Worm (Caenorhabditis elegans) whole organism, young adult: ENCODE measurements around the gene tex-2.

Experiments
- B0261.1 ChIP-seq: sonication (generic microtip); optimal IDR thresholded peaks from 2 replicates; lab custom pipeline; 2016; ENCODE audit warnings: mild to moderate bottlenecking, missing genetic modification characterization, moderate library complexity, missing compliant biosample characterization
- Y53G8AR.9 ChIP-seq: fragments of 200-800 bp; sonication (Bioruptor generic); conservative IDR thresholded peaks from 2 replicates; pipeline ENCODE4 v1.3.6; 2022; ENCODE audit warnings: missing genetic modification reagents, missing genetic modification characterization, missing compliant biosample characterization
- Y95B8A.8 ChIP-seq: fragments of 200-800 bp; sonication (Bioruptor generic); IDR thresholded peaks from 2 replicates; pipeline ENCODE4 v1.3.6; 2022; ENCODE audit warnings: missing genetic modification reagents, missing genetic modification characterization, missing compliant biosample characterization
- ZK185.1 ChIP-seq: sonication (generic microtip); optimal IDR thresholded peaks from 2 replicates; lab custom pipeline; 2016; ENCODE audit warnings: mild to moderate bottlenecking, missing genetic modification characterization, missing compliant biosample characterization; ENCODE audit not compliant: poor library complexity, severe bottlenecking
- atf-7 ChIP-seq: sonication (generic microtip); optimal IDR thresholded peaks from 2 replicates; lab custom pipeline; 2017; ENCODE audit warnings: mild to moderate bottlenecking, missing genetic modification characterization, missing compliant biosample characterization
- attf-3 ChIP-seq: fragments of 200-800 bp; sonication (Bioruptor generic); conservative IDR thresholded peaks from 2 replicates; pipeline ENCODE4 v1.3.6; 2022; ENCODE audit warnings: missing genetic modification reagents, missing genetic modification characterization, missing compliant biosample characterization
- cebp-1 ChIP-seq, 2 experiments: fragments of 200-800 bp in 1 of 2; sonication (Bioruptor generic) in 1 of 2; sonication (generic microtip) in 1 of 2; IDR thresholded peaks in 1 of 2; optimal IDR thresholded peaks in 1 of 2; 2 replicates each; pipeline versions ENCODE4 v1.3.6 to Lab custom; 2017 to 2022; ENCODE audit warnings: missing compliant biosample characterization in 2 of 2, missing genetic modification characterization in 2 of 2, mild to moderate bottlenecking in 1 of 2, missing genetic modification reagents in 1 of 2, moderate library complexity in 1 of 2
- dox-1 ChIP-seq: fragments of 200-800 bp; sonication (Bioruptor generic); IDR thresholded peaks from 2 replicates; pipeline ENCODE4 v1.3.6; 2022; ENCODE audit warnings: missing genetic modification reagents, missing genetic modification characterization, missing compliant biosample characterization
- egrh-3 ChIP-seq: fragments of 200-800 bp; sonication (Bioruptor generic); IDR thresholded peaks from 2 replicates; pipeline ENCODE4 v1.3.6; 2022; ENCODE audit warnings: missing genetic modification reagents, missing genetic modification characterization, missing compliant biosample characterization
- hlh-12 ChIP-seq: sonication (generic microtip); optimal IDR thresholded peaks from 2 replicates; lab custom pipeline; 2016; ENCODE audit warnings: missing genetic modification characterization, missing compliant biosample characterization
- hmg-1.2 ChIP-seq: fragments of 200-800 bp; sonication (Bioruptor generic); IDR thresholded peaks from 2 replicates; pipeline ENCODE4 v1.3.6; 2022; ENCODE audit warnings: missing genetic modification reagents, missing genetic modification characterization, missing compliant biosample characterization
- hsf-1 ChIP-seq: fragments of 200-800 bp; sonication (Bioruptor generic); IDR thresholded peaks from 2 replicates; pipeline ENCODE4 v1.3.6; 2022; ENCODE audit warnings: missing genetic modification reagents, missing genetic modification characterization, missing compliant biosample characterization
- let-607 ChIP-seq, 2 experiments: fragments of 200-800 bp in 1 of 2; sonication (Bioruptor generic) in 1 of 2; sonication (generic microtip) in 1 of 2; optimal IDR thresholded peaks; 2 replicates each; lab custom pipeline; 2016 to 2018; ENCODE audit warnings: mild to moderate bottlenecking in 2 of 2, missing compliant biosample characterization in 2 of 2, missing genetic modification characterization in 2 of 2, moderate library complexity in 2 of 2, missing genotype in 1 of 2
- lin-26 ChIP-seq: fragments of 200-800 bp; sonication (Bioruptor generic); IDR thresholded peaks from 2 replicates; pipeline ENCODE4 v1.3.6; 2022; ENCODE audit warnings: missing genetic modification reagents, missing genetic modification characterization, missing compliant biosample characterization
- lin-40 ChIP-seq: sonication (generic microtip); optimal IDR thresholded peaks from 2 replicates; lab custom pipeline; 2016; ENCODE audit warnings: missing genetic modification characterization, mild to moderate bottlenecking, missing compliant biosample characterization, missing genotype, missing genetic modification reagents
- lin-54 ChIP-seq: fragments of 200-800 bp; sonication (Bioruptor generic); optimal IDR thresholded peaks from 2 replicates; lab custom pipeline; 2018; ENCODE audit warnings: mild to moderate bottlenecking, missing genetic modification characterization, missing compliant biosample characterization
- madf-6 ChIP-seq: fragments of 200-800 bp; sonication (Bioruptor generic); IDR thresholded peaks from 2 replicates; pipeline ENCODE4 v1.3.6; 2022; ENCODE audit warnings: missing genetic modification reagents, missing genetic modification characterization, missing compliant biosample characterization
- mes-4 ChIP-seq: sonication (generic microtip); optimal IDR thresholded peaks from 2 replicates; lab custom pipeline; 2016; ENCODE audit warnings: missing genotype, missing genetic modification characterization, missing compliant biosample characterization
- nfya-2 ChIP-seq: fragments of 200-800 bp; sonication (Bioruptor generic); IDR thresholded peaks from 2 replicates; pipeline ENCODE4 v1.3.6; 2022; ENCODE audit warnings: missing genetic modification reagents, missing genetic modification characterization, missing compliant biosample characterization
- nhr-27 ChIP-seq: fragments of 200-800 bp; sonication (Bioruptor generic); optimal IDR thresholded peaks from 2 replicates; lab custom pipeline; 2018; ENCODE audit warnings: mild to moderate bottlenecking, missing genetic modification characterization, moderate library complexity, missing compliant biosample characterization
- nhr-80 ChIP-seq: sonication (generic microtip); optimal IDR thresholded peaks from 2 replicates; lab custom pipeline; 2016; ENCODE audit warnings: missing genetic modification characterization, missing compliant biosample characterization
- rcor-1 ChIP-seq: fragments of 200-800 bp; sonication (Bioruptor generic); IDR thresholded peaks from 2 replicates; pipeline ENCODE4 v1.3.6; 2022; ENCODE audit warnings: missing genetic modification reagents, missing genetic modification characterization, missing compliant biosample characterization
- repo-1 ChIP-seq: sonication (generic microtip); optimal IDR thresholded peaks from 2 replicates; lab custom pipeline; 2017; ENCODE audit warnings: mild to moderate bottlenecking, missing genetic modification characterization, missing compliant biosample characterization
- sea-2 ChIP-seq: fragments of 200-800 bp; sonication (Bioruptor generic); IDR thresholded peaks from 2 replicates; pipeline ENCODE4 v1.3.6; 2022; ENCODE audit warnings: missing genetic modification characterization, missing compliant biosample characterization
- sptf-2 ChIP-seq: fragments of 200-800 bp; sonication (Bioruptor generic); optimal IDR thresholded peaks from 2 replicates; lab custom pipeline; 2018; ENCODE audit warnings: mild to moderate bottlenecking, missing genetic modification characterization, missing compliant biosample characterization
- tlf-1 ChIP-seq: fragments of 200-800 bp; sonication (Bioruptor generic); optimal IDR thresholded peaks from 2 replicates; lab custom pipeline; 2018; ENCODE audit warnings: mild to moderate bottlenecking, missing genetic modification characterization, missing compliant biosample characterization
- ztf-18 ChIP-seq: sonication (generic microtip); optimal IDR thresholded peaks from 2 replicates; lab custom pipeline; 2016; ENCODE audit warnings: missing genotype, mild to moderate bottlenecking, missing genetic modification characterization, missing compliant biosample characterization
- ztf-22 ChIP-seq: fragments of 200-800 bp; sonication (Bioruptor generic); optimal IDR thresholded peaks from 2 replicates; lab custom pipeline; 2018; ENCODE audit warnings: mild to moderate bottlenecking, missing genetic modification characterization, moderate library complexity, missing compliant biosample characterization
- ztf-26 ChIP-seq: sonication (generic microtip); optimal IDR thresholded peaks from 2 replicates; lab custom pipeline; 2017; ENCODE audit warnings: missing genetic modification characterization, missing compliant biosample characterization

tex-2 gene

DNA sequence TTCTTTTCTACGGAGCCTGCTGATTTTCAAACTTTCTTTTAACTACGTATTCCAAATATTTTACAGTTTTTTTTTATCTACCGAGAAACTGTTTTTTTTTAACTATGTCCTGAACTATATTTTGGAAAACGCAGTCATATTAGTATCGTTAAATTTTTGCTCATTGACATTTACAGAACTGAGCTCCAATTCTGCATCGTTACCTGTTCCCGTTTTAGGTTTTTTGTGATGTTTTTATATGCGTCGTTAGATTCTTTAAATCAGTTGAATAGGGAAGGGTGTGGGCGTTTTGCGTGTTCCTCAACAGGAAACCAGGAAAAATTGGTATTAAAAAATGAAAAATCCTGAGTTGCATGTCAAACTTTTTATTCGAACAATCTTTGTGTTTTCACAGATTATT lies 19.4 kb upstream of the tex-2 start:
- TF ChIP-seq ztf-22 = no peak
- TF ChIP-seq hsf-1 = no peak
- no peak for TF ChIP-seq mes-4
- TF ChIP-seq Y53G8AR.9 (GFP tag; lab: Robert Waterston, UW) = 0 out of 2 replicates have a peak, but pooled peaks have one; percentile 47
- TF ChIP-seq cebp-1 (GFP tag; IDR thresholded peaks at IDR 0.05; lab: Robert Waterston, UW) = no peak
- peak; percentile 4 for TF ChIP-seq cebp-1 (tag; optimal IDR thresholded peaks at IDR 0.05; lab: Kevin White, UChicago)
- peak; percentile 25 for TF ChIP-seq ztf-26 (tag; lab: Kevin White, UChicago)
- no peak for TF ChIP-seq egrh-3 (GFP tag; lab: Robert Waterston, UW)
- TF ChIP-seq let-607 (tag; optimal IDR thresholded peaks at IDR 0.05; lab: Kevin White, UChicago) = no peak
- peak; percentile 25 for TF ChIP-seq atf-7 (tag; lab: Kevin White, UChicago)
- peak; percentile 55 for TF ChIP-seq repo-1

DNA sequence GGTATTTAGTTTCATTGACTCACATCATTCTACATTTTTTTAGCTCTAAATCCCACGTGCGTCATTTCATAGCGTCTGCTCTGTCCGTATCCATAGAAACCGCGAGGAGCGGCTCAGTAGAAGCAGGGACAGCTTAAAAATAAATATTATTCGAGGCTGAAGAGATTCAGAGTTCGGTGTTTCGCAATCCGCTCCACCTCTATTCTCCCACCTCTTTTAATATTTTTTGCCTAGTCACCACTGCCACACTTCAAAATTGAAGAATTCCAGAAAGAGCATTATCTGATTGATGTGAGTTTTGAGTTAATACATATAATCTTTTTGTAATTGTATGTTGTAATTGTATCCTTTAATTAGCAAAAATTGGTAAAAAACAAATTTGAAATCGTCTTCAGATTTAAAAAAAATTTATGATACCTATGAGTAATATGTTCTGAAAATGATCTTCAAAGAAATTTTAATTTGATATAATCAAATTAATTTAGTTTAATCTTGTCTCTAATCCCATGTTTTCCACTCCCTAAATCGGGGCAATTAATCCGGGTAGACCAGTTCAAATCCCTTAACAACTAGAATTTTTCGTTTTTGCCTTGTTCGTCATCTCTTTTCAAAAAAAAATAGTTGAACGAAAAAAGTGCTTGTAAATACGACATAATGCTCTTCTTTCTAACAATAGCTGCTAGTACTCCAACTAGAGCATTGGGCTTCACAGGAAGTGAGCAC lies 16.2 kb upstream of the tex-2 start:
- TF ChIP-seq Y95B8A.8 (no peak), rcor-1 (no peak), cebp-1 (GFP tag; IDR thresholded peaks at IDR 0.05; lab: Robert Waterston, UW) (0 out of 2 replicates have a peak, but pooled peaks have one; percentile 26), cebp-1 (tag; optimal IDR thresholded peaks at IDR 0.05; lab: Kevin White, UChicago) (peak; percentile 78)

DNA sequence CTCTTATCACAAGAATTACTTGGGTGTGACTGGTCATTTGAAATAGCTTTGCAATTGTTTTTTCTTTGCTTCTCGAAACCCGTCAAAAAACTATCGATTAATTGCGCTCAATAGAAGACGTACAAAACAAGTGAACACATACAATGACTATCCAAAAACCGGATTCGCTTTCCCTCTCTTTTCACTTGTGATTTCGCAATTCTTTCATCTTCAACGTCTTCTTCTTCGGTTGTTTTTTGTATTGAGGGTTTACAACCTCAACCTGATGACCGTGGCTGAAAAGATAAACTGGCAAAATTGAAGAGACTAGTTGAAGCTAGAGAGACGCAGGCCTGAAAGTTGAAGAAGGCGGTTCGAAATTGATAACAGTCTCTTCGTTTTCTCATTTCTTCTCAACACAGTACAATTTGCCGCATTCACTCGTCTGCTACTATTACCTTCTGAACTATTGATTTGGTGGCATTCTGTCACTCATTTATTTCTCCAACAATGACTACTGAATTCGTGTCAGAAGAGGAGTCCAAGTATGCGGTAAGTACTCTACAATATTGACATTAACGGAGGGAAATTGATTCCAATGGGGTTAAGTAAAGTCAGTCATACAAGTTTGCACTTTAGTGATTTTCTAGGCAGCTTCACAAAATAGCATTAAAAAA lies 12.7 kb upstream of the tex-2 start:
- TF ChIP-seq sea-2 (GFP tag; lab: Robert Waterston, UW) (no peak), nhr-80 (tag; lab: Kevin White, UChicago) (peak; percentile 43), lin-40 (tag; lab: Kevin White, UChicago) (peak; percentile 64), cebp-1 (GFP tag; IDR thresholded peaks at IDR 0.05; lab: Robert Waterston, UW) (peak; percentile 76; the same call in 1 of the 2 replicates), cebp-1 (tag; optimal IDR thresholded peaks at IDR 0.05; lab: Kevin White, UChicago) (peak; percentile 94), hmg-1.2 (GFP tag; lab: Robert Waterston, UW) (peak; percentile 16; the same call in 1 of the 2 replicates), dox-1 (GFP tag; lab: Robert Waterston, UW) (0 out of 2 replicates have a peak, but pooled peaks have one; percentile 27)

DNA sequence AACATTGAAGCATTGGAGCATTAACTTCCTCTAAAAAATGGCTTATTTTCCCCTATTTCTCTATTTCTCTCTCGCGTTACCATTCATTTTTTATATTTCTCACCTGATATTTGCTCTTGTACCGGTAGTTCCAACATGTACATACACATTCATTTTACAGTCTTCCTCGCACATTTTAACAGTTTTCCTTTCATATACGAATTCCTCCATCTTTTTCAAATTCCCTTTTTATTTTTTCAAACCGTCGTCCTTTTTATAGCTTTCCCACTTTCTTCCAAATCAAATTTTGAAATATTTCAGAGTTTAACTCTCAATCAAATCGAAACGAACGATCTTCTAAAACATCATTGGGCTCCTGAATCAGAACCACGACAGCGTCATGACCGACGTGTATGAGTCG lies 10.8 kb upstream of the tex-2 start, which contains the start of gene rfip-1:
Gene rfip-1, plus strand, starts transcription at position 301 of the 400 bp plus-strand sequence.
- TF ChIP-seq ZK185.1 = no peak
- TF ChIP-seq attf-3 (GFP tag; lab: Robert Waterston, UW) = no peak
- no peak for TF ChIP-seq sptf-2 (GFP tag; lab: Kevin White, UChicago)
- no peak for TF ChIP-seq nfya-2 (GFP tag; lab: Robert Waterston, UW)
- no peak for TF ChIP-seq nhr-27 (tag; lab: Kevin White, UChicago)
- no peak for TF ChIP-seq B0261.1
- no peak for TF ChIP-seq tlf-1 (GFP tag; lab: Kevin White, UChicago)
- no peak for TF ChIP-seq nhr-80 (tag; lab: Kevin White, UChicago)
- TF ChIP-seq madf-6 (GFP tag; lab: Robert Waterston, UW) = no peak
- no peak for TF ChIP-seq ztf-18 (tag; lab: Kevin White, UChicago)
- TF ChIP-seq hlh-12 (tag; lab: Kevin White, UChicago) = no peak

DNA sequence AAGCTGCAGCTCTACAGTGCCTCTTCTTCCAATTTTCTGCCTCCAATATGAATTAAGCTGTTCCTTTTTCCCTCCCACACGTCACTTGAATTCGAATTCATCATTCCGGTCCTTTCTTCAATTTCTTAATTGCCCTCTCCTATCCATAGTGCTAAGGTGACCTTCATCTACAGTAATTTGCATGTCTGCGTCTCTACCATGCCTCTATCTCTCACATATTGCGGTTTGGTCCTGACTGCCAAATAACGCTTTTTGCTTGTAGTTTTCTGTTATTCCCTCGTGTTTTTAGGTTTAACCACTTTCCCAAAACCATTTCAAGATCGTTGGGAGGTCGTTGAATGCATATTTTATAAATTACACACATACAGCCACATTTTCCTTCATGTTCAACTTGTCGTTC lies 7.3 kb upstream of the tex-2 start:
- TF ChIP-seq lin-54 (GFP tag; lab: Kevin White, UChicago) (no peak), lin-26 (GFP tag; lab: Robert Waterston, UW) (0 out of 2 replicates have a peak, but pooled peaks have one; percentile 25)
